Worm (Caenorhabditis elegans) whole organism, L4/young adult: ENCODE results near the gene daf-15.

Experiments
- W03F9.2 ChIP-seq: fragments of 150-350 bp; optimal IDR thresholded peaks from 2 replicates; lab custom pipeline; 2014; ENCODE audit warnings: missing biosample characterization, missing genetic modification characterization
- dao-5 ChIP-seq: sonication (generic microtip); optimal IDR thresholded peaks from 2 replicates; lab custom pipeline; 2016; ENCODE audit warnings: missing genotype, missing genetic modification characterization, moderate library complexity, missing compliant biosample characterization
- him-1 ChIP-seq: sonication (generic microtip); optimal IDR thresholded peaks from 2 replicates; lab custom pipeline; 2016; ENCODE audit warnings: missing genotype, missing genetic modification reagents, missing genetic modification characterization, missing compliant biosample characterization

daf-15 gene

DNA sequence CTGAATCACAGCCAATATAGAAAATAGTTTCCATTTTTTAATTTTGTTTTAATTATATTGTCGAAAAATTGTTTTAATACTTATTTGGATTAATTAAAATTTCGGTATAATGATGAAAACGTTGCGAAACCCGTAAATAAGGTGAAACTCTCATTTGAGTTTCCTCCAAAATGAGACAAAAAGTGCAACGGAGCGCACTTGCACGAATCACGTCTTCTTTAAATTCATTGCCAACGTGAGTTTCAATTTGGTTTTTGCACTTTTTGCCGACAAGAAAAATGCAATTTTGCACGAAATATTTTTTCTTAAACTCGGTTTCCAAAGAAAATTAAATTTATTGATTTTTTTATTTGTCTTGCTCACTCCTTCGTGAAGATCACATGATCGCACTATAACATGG lies at the start of gene daf-15:
Gene daf-15 (plus strand): TSS at position 171 of the 400 bp plus-strand sequence.
- no peak for TF ChIP-seq him-1 (tag; lab: Kevin White, UChicago)
- no peak for TF ChIP-seq dao-5 (tag; lab: Kevin White, UChicago)
- TF ChIP-seq W03F9.2 (tag; lab: Kevin White, UChicago), result peak; percentile 30

DNA sequence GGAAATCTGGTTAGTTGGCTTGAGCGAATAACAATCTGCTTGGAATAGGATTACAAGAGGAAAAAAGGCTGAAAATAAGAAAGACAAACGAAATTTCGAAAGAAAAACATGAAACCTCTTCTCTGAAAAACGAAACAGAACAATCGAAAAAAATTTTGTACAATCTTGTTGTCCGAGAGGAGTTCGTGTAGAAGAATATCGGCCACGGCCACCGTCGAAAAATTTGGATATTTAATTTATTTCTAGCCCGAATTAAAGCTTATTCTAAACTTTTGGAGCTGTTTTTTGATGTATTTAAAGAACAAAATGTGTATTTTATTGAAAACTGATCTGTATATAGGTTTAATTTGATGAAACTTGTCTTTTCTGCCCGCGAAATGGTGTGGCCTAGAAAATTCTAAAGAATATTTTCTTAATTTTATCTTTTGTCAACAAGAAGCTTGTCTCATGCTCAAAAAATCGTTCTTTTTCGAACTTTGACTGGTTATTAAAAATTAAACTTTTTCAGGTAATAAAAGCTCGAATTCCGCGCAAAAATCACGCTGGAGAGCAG lies 49.4 kb upstream of the daf-15 start, which contains the start of gene T20D3.5:
Gene T20D3.5 (plus strand): TSS at position 503 of the 553 bp plus-strand sequence.
- TF ChIP-seq dao-5 (tag; lab: Kevin White, UChicago), result no peak
- no peak for TF ChIP-seq him-1 (tag; lab: Kevin White, UChicago)
- TF ChIP-seq W03F9.2 (tag; lab: Kevin White, UChicago), result no peak

DNA sequence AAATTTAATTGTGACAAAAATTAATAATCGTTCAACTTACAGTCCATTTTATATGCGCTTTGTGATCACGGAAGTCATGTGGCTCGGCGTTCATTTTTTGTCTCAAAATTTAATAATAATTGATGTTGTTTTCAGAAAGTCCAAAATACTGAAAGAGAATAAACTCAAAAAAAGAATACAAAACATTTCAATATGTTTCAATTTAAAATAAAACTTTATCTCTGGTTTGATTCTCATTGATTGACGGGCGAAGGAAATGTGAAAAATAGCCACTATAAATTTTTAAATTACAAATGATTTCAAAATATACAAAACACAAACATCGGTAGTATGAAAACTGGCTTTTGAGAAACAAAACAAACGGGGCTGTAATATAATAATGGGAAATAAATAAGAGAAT lies 46.8 kb upstream of the daf-15 start, which contains the start of gene T20D3.6:
Gene T20D3.6 (minus strand): TSS at position 101 of the 400 bp plus-strand sequence.
- no peak for TF ChIP-seq him-1 (tag; lab: Kevin White, UChicago)
- no peak for TF ChIP-seq W03F9.2 (tag; lab: Kevin White, UChicago)
- no peak for TF ChIP-seq dao-5 (tag; lab: Kevin White, UChicago)

DNA sequence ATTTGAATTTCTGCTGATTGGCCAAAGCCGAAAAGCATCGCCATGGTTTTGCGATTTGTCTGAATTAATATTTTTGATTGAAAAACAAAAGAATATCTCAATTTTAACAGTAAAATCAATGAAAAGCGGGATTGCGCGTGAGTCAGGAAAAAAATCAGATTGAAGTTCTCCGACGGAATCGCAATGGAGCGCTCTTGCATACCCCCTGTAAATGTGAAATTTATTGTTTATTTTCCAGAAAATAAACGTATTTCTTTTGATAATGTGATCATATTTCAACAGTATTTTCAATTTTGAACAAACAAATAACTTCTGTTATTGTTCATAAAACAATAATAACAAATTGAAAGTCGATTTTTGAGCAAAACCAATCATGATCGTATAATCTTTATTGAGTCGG lies 44.4 kb upstream of the daf-15 start, which contains the start of gene vps-26:
Gene vps-26 (minus strand): TSS at position 200 of the 400 bp plus-strand sequence.
- TF ChIP-seq W03F9.2 (tag; lab: Kevin White, UChicago) (peak; percentile 22), dao-5 (tag; lab: Kevin White, UChicago) (no peak), him-1 (tag; lab: Kevin White, UChicago) (no peak)

DNA sequence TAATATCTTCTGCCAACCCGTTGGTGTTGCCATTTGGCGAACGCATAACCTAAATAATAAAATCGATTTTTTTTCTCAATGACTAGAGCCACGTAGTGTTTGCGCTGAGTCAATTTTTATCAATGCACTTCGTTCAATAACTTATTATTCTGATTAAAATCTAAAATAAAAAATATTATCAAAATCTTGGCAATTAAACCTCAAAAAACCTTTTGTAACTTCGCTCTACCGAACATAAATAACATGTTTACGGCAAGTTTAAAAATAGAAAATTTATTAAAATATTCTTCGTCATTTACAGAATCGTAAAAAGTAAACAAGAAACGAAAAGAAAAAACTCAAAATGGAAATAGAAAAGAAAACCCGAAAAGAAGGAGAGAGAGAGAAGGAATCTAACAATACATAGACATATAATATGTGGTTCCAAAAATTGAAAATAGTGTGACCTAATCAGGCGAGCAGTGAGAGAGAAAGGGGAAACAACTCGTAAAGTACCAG lies 42.9 kb upstream of the daf-15 start, which contains the start of gene pigc-1:
Gene pigc-1 (minus strand): TSS at position 51 of the 498 bp plus-strand sequence.
- TF ChIP-seq him-1 (tag; lab: Kevin White, UChicago) (no peak), W03F9.2 (tag; lab: Kevin White, UChicago) (peak; percentile 1)

DNA sequence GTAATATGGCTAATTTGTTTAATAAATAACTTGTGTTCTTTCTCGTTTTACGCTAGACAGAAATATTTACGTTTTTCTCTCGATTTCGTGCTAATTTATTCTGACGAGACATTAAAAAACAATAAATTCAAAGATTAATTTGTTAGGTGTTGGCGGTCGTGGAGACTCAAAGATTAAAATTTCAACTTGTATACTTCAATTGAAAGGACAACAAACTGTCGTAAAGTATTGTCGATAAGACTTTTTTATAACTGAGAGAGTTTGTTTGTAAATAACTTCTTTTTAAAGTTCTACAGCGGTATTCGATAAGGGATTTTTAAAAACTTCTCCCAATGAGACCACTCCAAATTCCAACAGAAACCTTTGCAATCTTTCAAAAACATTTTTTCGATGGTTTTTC lies 32.3 kb upstream of the daf-15 start:
- TF ChIP-seq dao-5 (tag; lab: Kevin White, UChicago) (no peak), W03F9.2 (tag; lab: Kevin White, UChicago) (no peak), him-1 (tag; lab: Kevin White, UChicago) (no peak)

DNA sequence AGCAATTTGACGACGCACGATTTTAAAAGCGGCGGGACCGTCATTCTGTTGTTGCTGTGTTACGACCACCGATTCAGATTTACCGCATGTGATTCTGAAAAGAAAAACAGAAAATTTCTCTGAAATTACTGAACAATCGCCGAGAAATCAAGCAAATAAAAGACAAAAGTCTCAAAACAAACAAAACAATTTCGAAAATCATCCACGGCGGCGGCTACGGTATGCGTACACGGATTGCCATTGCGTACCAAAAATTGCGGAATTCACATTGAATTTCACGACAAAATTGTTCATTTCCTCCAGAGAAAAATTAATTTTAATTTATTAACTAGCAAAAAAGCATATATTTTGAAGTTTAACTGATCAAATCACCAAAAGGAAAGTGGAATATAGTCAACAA lies 19.6 kb upstream of the daf-15 start, which contains the start of gene pezo-1:
Gene pezo-1 (minus strand): TSS at position 101 of the 400 bp plus-strand sequence.
- TF ChIP-seq W03F9.2 (tag; lab: Kevin White, UChicago) (no peak), him-1 (tag; lab: Kevin White, UChicago) (no peak), dao-5 (tag; lab: Kevin White, UChicago) (no peak)

DNA sequence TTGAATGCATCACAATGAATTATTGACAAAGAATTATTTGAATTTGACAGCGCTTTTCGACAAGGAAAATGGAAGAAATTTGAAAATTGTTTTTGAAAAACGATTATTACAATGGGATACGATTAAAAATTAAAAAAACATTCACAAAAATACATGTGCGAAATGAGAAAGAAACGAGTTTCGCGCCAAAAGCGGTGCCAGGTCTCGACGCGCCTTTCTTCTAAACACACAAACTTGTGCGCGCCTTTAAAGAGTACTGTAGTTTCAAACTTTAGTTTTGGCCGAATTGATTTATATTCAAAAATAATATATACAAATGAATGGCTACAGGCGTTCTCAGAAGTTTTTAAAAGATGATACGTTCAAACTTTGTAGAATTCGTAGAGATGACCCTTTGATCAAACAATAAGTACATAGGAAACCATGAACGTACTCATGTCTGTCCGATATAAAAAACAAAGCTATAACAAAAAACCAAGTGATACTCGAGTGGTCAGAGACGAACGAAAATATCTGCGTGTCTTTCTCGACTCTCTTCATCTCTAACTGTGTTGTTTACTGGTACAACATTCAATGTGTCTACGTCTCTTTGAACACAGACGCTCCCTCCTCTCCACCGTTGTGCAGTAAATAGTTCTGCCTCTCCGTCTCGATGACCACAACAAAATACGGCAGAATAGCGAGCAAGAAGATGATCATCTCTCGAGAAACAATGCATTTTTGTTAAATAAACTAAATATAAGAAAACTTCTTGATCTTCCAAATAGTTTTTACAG lies 18.0 kb upstream of the daf-15 start:
- TF ChIP-seq dao-5 (tag; lab: Kevin White, UChicago) (no peak), W03F9.2 (tag; lab: Kevin White, UChicago) (peak; percentile 43)

DNA sequence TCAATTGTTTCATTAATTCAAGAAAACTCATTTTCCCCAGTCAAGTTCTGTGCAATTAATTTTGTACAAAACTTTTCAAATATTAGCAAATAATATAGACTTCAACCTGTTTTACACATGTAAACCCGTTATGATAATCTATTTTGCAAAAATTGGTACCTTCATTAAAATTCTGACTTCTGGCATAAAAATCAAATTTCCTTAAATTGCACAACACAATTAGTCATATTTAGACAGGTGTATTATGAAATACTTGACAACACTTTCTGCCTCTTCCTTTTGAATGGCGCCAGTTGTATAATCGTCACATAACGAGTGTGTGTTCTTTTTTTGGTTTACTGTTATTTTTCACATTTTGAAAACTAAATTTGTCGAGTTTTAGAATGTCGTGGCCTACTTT lies 14.9 kb upstream of the daf-15 start, which contains the start of gene fbxc-58:
Gene fbxc-58 (plus strand): TSS at position 383 of the 400 bp plus-strand sequence.
- no peak for TF ChIP-seq dao-5 (tag; lab: Kevin White, UChicago)
- TF ChIP-seq W03F9.2 (tag; lab: Kevin White, UChicago), result no peak
- no peak for TF ChIP-seq him-1 (tag; lab: Kevin White, UChicago)

DNA sequence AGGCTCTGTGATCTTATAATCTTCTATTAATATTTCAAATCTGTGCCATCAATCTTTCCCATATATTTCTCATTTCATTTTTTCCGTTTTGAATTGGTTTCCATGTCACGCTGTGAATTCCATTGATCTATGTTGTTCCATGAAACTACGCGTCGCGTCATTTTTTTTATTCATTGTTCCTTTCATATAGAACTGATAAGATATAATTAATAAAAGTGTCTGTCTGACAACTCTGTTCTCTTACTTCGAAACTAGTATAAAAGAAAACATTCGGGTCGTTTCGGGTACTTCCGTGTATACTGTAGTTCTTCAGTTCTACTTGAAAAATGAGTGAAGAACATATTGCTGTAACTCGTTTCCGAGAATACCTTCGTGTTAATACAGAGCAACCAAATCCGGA lies 11.5 kb upstream of the daf-15 start, which contains the start of gene C10C5.3:
Gene C10C5.3 (plus strand): TSS at position 301 of the 400 bp plus-strand sequence.
- TF ChIP-seq him-1 (tag; lab: Kevin White, UChicago) (no peak), dao-5 (tag; lab: Kevin White, UChicago) (no peak), W03F9.2 (tag; lab: Kevin White, UChicago) (no peak)

DNA sequence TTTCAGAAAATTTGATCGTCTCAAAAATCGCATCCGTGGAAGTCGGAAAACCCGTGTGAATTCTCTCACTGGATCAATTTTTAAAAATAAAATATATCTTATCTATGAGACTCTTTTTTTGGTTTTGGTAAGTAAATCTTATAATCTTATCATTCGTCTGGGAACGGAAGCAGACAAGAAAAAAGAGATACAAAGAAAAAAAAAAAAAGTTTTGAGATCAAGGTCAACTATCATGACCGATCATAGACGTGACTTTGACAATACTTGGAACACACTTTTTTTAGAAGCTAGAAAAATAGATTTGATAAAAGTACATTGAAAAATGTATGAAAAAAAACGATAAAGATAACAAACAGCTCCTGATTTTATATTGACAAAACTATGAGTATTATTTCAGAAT lies 9.5 kb upstream of the daf-15 start:
- no peak for TF ChIP-seq dao-5 (tag; lab: Kevin White, UChicago)
- no peak for TF ChIP-seq W03F9.2 (tag; lab: Kevin White, UChicago)
- no peak for TF ChIP-seq him-1 (tag; lab: Kevin White, UChicago)

DNA sequence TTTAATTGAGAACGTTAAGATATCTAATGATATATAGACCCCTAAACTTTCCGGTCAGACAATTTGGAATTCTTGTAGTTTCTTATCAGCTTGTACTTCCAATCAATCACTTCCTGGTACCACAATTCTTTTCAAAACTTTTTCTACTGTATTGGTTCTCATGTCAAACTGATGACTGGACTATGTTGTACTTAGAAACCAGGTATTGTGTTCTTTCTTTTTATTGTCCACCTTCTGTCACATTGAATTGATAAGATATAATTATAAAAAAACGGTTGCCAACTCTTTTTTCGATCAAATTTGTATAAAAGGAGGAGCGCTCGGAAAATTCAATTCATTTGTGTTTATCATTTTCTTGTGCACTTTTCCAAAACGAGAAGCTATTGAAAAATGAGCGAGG lies 7.7 kb upstream of the daf-15 start, which contains the start of gene C10C5.4:
Gene C10C5.4 (plus strand): TSS at position 281 of the 400 bp plus-strand sequence.
- TF ChIP-seq dao-5 (tag; lab: Kevin White, UChicago) (no peak), him-1 (tag; lab: Kevin White, UChicago) (no peak), W03F9.2 (tag; lab: Kevin White, UChicago) (no peak)

DNA sequence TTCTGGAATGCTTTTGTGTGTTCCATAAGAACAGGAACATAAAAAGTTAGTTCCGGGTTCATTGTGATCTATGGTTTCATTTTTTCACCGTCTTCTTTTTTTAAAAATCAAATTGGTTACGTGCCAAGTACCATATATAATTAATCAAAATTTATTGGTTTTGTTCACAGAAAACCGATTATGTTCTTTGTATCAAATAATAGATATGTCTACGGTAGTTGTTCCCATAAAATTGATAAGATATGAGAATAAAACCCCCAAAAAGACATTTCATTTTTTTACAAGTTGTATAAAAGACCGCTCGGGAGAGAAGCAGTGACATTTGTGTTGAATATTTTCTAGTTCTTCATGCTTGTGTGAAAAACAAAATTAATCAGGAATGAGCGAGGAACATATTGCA lies 4.9 kb upstream of the daf-15 start, which contains the start of gene C10C5.5:
Gene C10C5.5 (plus strand): TSS at position 301 of the 400 bp plus-strand sequence.
- TF ChIP-seq dao-5 (tag; lab: Kevin White, UChicago) (no peak), W03F9.2 (tag; lab: Kevin White, UChicago) (no peak), him-1 (tag; lab: Kevin White, UChicago) (no peak)
